Worm (Caenorhabditis elegans): ENCODE results near the gene Y53F4B.23.
A peak's percentile ranks its signal among the peaks of the same experiment; 100 is the strongest.

Y53F4B.23 gene

ce11 chrII:15124193-15124592, at the start of gene Y53F4B.23:
TSS of gene Y53F4B.23 (plus strand) at chrII:15124504.
- TF ChIP-seq nhr-102 (tag; optimal IDR thresholded peaks at IDR 0.05) (no peak), nhr-28 (tag; optimal IDR thresholded peaks at IDR 0.05) (peak; percentile 93)

- TF ChIP-seq ceh-32 (tag; optimal IDR thresholded peaks at IDR 0.05; ENCODE audit: poor library complexity) (no peak), php-3 (GFP tag; IDR thresholded peaks at IDR 0.05) (0 out of 2 replicates have a peak, but pooled peaks have one; percentile 16), daf-12 (tag; optimal IDR thresholded peaks at IDR 0.05) (no peak), skn-1 (tag; optimal IDR thresholded peaks at IDR 0.05) (no peak), ceh-20 (GFP tag; IDR thresholded peaks at IDR 0.05) (no peak), pha-4 (GFP tag; IDR thresholded peaks at IDR 0.05) (no peak), pha-4 (tag; optimal IDR thresholded peaks at IDR 0.05) (no peak), F44E2.7 (GFP tag; IDR thresholded peaks at IDR 0.05) (no peak), D1046.2 (GFP tag; IDR thresholded peaks at IDR 0.05) (no peak), tag-97 (GFP tag; IDR thresholded peaks at IDR 0.05) (no peak), Y105C5A.15 (GFP tag; IDR thresholded peaks at IDR 0.05) (no peak), ztf-7 (tag; optimal IDR thresholded peaks at IDR 0.05) (no peak), madf-5 (GFP tag; IDR thresholded peaks at IDR 0.05) (no peak), nhr-77 (tag; optimal IDR thresholded peaks at IDR 0.05) (peak; percentile 53), mes-2 (tag; optimal IDR thresholded peaks at IDR 0.05; ENCODE audit: poor library complexity, severe bottlenecking) (no peak), lin-15B (tag; optimal IDR thresholded peaks at IDR 0.05) (no peak), nhr-48 (tag; optimal IDR thresholded peaks at IDR 0.05) (no peak), tra-1 (GFP tag; IDR thresholded peaks at IDR 0.05) (no peak), daf-19 (GFP tag; conservative IDR thresholded peaks at IDR 0.05) (no peak), daf-16 (GFP tag; optimal IDR thresholded peaks at IDR 0.05) (no peak), daf-16 (tag; optimal IDR thresholded peaks at IDR 0.05) (peak; percentile 79), dmd-6 (GFP tag; IDR thresholded peaks at IDR 0.05) (peak; percentile 75), mdt-29 (GFP tag; IDR thresholded peaks at IDR 0.05) (no peak), ces-1 (GFP tag; optimal IDR thresholded peaks at IDR 0.05) (no peak), rbr-2 (tag; optimal IDR thresholded peaks at IDR 0.05) (no peak), lin-13 (GFP tag; optimal IDR thresholded peaks at IDR 0.05) (peak; percentile 2), nhr-11 (tag; optimal IDR thresholded peaks at IDR 0.05) (no peak), dve-1 (tag; optimal IDR thresholded peaks at IDR 0.05; ENCODE audit: insufficient read depth) (peak; percentile 63), dmd-9 (GFP tag; IDR thresholded peaks at IDR 0.05) (no peak), lin-29 (GFP tag; IDR thresholded peaks at IDR 0.05) (no peak), nhr-28 (tag; optimal IDR thresholded peaks at IDR 0.05) (peak; percentile 95), egl-27 (tag; optimal IDR thresholded peaks at IDR 0.05) (no peak), unc-62 (GFP tag; optimal IDR thresholded peaks at IDR 0.05 in 1 of 2) (no peak), unc-62 (tag; optimal IDR thresholded peaks at IDR 0.05) (no peak), lsy-2 (tag; optimal IDR thresholded peaks at IDR 0.05) (no peak), ceh-28 (tag; optimal IDR thresholded peaks at IDR 0.05) (no peak), saeg-2 (GFP tag; IDR thresholded peaks at IDR 0.05) (0 out of 2 replicates have a peak, but pooled peaks have one; percentile 44), F26F4.8 (GFP tag; conservative IDR thresholded peaks at IDR 0.05) (no peak), R02D3.7 (tag; optimal IDR thresholded peaks at IDR 0.05) (no peak), pqm-1 (tag; optimal IDR thresholded peaks at IDR 0.05) (peak; percentile 36), cey-2 (tag; optimal IDR thresholded peaks at IDR 0.05; ENCODE audit: borderline replicate concordance, insufficient read depth) (no peak), ceh-82 (tag; optimal IDR thresholded peaks at IDR 0.05) (no peak), Y48G9A.11 (GFP tag; IDR thresholded peaks at IDR 0.05) (no peak), arid-1 (GFP tag; conservative IDR thresholded peaks at IDR 0.05) (no peak), lin-39 (tag; optimal IDR thresholded peaks at IDR 0.05) (no peak)
These were observed 49.5 kb upstream of the Y53F4B.23 start for ce11 chrII:15074760-15075159.
